Fruit fly (Drosophila melanogaster) Kc167 (cell line): ENCODE measurements around the gene Cp7Fc.

Source experiments
- Myc ChIP-seq: fragments of >200 bp; optimal IDR thresholded peaks from 2 replicates; lab custom pipeline; 2017; ENCODE audit warnings: missing external identifiers
- Sin3A ChIP-seq: fragments of >200 bp; optimal IDR thresholded peaks from 2 replicates; lab custom pipeline; 2018; ENCODE audit warnings: missing external identifiers
- h ChIP-seq: fragments of >200 bp; optimal IDR thresholded peaks from 3 replicates; lab custom pipeline; 2018; ENCODE audit warnings: missing external identifiers
- psq ChIP-seq: fragments of >200 bp; optimal IDR thresholded peaks from 2 replicates; lab custom pipeline; 2017; ENCODE audit warnings: missing external identifiers
- ttk ChIP-seq: sonication (Bioruptor generic); optimal IDR thresholded peaks from 2 replicates; lab custom pipeline; 2017; ENCODE audit warnings: missing external identifiers

DNA sequence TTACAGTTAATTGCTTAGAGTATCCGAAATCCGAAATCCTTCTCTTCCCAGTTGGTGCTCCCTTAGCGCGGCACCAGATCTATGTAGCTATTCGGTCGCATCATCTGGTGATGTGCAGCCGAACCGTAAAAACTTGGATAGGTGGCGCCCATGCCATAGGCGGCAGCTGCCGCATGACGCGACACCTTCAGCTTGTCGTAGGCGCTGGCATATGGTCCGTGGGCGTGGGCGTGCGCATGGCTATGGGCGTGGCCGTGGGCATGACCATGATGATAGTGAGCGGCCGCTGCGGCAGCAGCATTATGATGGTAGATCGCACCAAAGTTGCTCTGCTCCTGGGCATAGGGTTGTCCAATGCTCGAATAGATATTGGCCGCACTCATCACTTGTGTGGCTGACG lies 28.7 kb upstream of the Cp7Fc start:
- TF ChIP-seq h (lab: Kevin White, UChicago) (no peak), psq (lab: Kevin White, UChicago) (no peak), Sin3A (lab: Kevin White, UChicago) (no peak), Myc (lab: Kevin White, UChicago) (no peak), ttk (lab: Kevin White, UChicago) (no peak)
